Worm (Caenorhabditis elegans): ENCODE measurements around the gene spp-8.

DNA sequence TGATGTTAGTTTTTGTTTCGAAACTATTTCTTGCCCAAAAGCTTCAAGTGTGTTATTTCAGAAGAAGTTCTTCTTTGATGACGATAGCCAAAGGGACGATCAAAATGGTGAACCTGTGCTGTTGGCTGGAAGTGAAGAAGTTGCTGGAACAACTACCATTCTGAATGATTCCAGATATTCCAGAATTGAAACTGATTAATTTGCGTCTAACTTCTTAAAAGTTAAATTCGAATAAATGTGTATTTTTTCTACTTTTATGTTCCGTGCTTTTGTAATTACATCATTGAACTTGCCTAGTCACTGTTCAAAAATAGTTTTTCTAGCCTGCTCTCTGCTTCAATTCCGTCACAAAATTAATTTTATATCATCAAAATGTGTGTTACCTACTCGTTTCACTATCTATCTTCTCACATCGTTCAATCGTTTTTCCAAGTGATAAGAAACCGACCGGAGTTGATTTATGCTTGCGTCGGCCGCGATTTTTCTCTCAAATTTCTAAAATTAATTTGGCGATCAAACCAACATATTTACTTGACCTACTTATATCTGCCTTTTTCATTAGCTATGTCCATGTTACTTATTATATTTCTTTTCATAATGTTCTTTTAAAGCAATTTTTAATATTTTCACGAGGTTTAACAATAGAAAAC, 6.3 kb upstream of the spp-8 start:
- TF ChIP-seq lin-11 (tag; optimal IDR thresholded peaks at IDR 0.05) (no peak), lsy-2 (tag; optimal IDR thresholded peaks at IDR 0.05) (no peak), nhr-11 (tag; optimal IDR thresholded peaks at IDR 0.05) (no peak), skn-1 (tag; optimal IDR thresholded peaks at IDR 0.05) (no peak), nhr-23 (tag; optimal IDR thresholded peaks at IDR 0.05) (no peak), elt-1 (tag; optimal IDR thresholded peaks at IDR 0.05) (no peak), snpc-4 (tag; optimal IDR thresholded peaks at IDR 0.05) (no peak), R02D3.7 (tag; optimal IDR thresholded peaks at IDR 0.05) (no peak)

Measured in whole organism, L2 larva.